Worm (Caenorhabditis elegans): ENCODE results near the gene ttbk-5.

- no peak for TF ChIP-seq aly-2 (tag; optimal IDR thresholded peaks at IDR 0.05)
- no peak for TF ChIP-seq zag-1 (tag; optimal IDR thresholded peaks at IDR 0.05)
- TF ChIP-seq skn-1 (tag; optimal IDR thresholded peaks at IDR 0.05) = no peak
- TF ChIP-seq F13H6.1 (tag; optimal IDR thresholded peaks at IDR 0.05) = no peak
- no peak for TF ChIP-seq unc-39 (tag; optimal IDR thresholded peaks at IDR 0.05)
- no peak for TF ChIP-seq nhr-77 (tag; optimal IDR thresholded peaks at IDR 0.05)
- no peak for TF ChIP-seq ztf-11 (tag; optimal IDR thresholded peaks at IDR 0.05)
Measured at ce11 chrIV:10080816-10081215, 9.6 kb upstream of the ttbk-5 start, which contains the start of gene W01B6.6.
